Worm (Caenorhabditis elegans): ENCODE data around the gene oac-54.

DNA sequence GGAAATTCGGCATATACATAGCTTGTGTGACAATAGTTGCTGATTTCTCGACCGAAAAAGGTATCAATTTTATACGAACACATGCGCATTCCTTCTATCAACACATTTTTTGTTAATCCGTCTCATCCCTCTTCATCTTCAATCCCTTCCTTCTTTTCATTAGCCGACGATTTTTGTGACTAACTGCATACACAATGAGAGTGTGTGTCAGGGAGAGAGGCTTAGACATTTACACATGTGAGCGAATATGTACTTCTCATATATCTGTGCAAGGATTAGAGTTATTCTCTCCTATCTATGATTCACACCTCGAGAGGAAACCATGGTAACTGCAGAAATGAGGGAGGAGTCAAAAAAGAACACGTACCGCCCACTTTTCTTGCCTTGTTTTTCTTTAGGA lies 27.6 kb upstream of the oac-54 start:
- TF ChIP-seq unc-55 (GFP tag; optimal IDR thresholded peaks at IDR 0.05) (no peak), blmp-1 (tag; optimal IDR thresholded peaks at IDR 0.05; ENCODE audit: insufficient read depth) (no peak), nhr-129 (tag; optimal IDR thresholded peaks at IDR 0.05) (no peak)

All from whole organism, L2 larva.